Worm (Caenorhabditis elegans) whole organism, L1 larva: Measurements from ENCODE around the gene csn-4.

Experiments used
- C16A3.4 ChIP-seq: fragments of 150-350 bp; optimal IDR thresholded peaks from 2 replicates; lab custom pipeline; 2014; ENCODE audit warnings: missing biosample characterization, missing genetic modification characterization
- F16B12.6 ChIP-seq: fragments of 150-350 bp; optimal IDR thresholded peaks from 2 replicates; lab custom pipeline; 2014; ENCODE audit warnings: missing biosample characterization, missing genetic modification characterization
- aha-1 ChIP-seq: fragments of 150-350 bp; optimal IDR thresholded peaks from 2 replicates; lab custom pipeline; 2014; ENCODE audit warnings: missing biosample characterization, missing genetic modification characterization
- alr-1 ChIP-seq: fragments of 200-800 bp; sonication (Bioruptor generic); optimal IDR thresholded peaks from 2 replicates; lab custom pipeline; 2018; ENCODE audit warnings: borderline replicate concordance, mild to moderate bottlenecking, missing genetic modification characterization, missing compliant biosample characterization
- aly-2 ChIP-seq: fragments of 150-350 bp; optimal IDR thresholded peaks from 2 replicates; lab custom pipeline; 2014; ENCODE audit warnings: missing biosample characterization, missing genetic modification characterization
- ceh-88 ChIP-seq: fragments of 200-800 bp; sonication (Bioruptor generic); IDR thresholded peaks from 2 replicates; pipeline ENCODE4 v1.3.6; 2022; ENCODE audit warnings: missing genetic modification characterization, missing compliant biosample characterization
- dsc-1 ChIP-seq: sonication (generic microtip); optimal IDR thresholded peaks from 2 replicates; lab custom pipeline; 2016; ENCODE audit warnings: mild to moderate bottlenecking, missing genetic modification characterization, missing compliant biosample characterization
- efl-1 ChIP-seq, 4 experiments: fragments of 150-350 bp; optimal IDR thresholded peaks in 3 of 4; peaks in 1 of 4; 1 replicate in 1 of 4; 2 replicates in 3 of 4; lab custom pipeline; 2014; ENCODE audit warnings: missing biosample characterization in 2 of 4, missing genetic modification characterization in 2 of 4, missing genetic modification reagents in 2 of 4
- egl-13 ChIP-seq: sonication (generic microtip); optimal IDR thresholded peaks from 2 replicates; lab custom pipeline; 2016; ENCODE audit warnings: missing genotype, missing genetic modification reagents, missing genetic modification characterization, missing compliant biosample characterization
- elt-2 ChIP-seq: sonication (generic microtip); optimal IDR thresholded peaks from 2 replicates; lab custom pipeline; 2016; ENCODE audit warnings: missing genetic modification characterization, mild to moderate bottlenecking, inconsistent platforms, missing compliant biosample characterization, missing genetic modification reagents
- elt-3 ChIP-seq, 6 experiments: fragments of 150-350 bp in 1 of 6; sonication (generic microtip); optimal IDR thresholded peaks; 2 replicates each; lab custom pipeline; 2017 to 2018; ENCODE audit warnings: missing biosample characterization in 6 of 6, missing genetic modification characterization in 6 of 6, inconsistent platforms in 1 of 6
- fkh-10 ChIP-seq: sonication (generic microtip); optimal IDR thresholded peaks from 2 replicates; lab custom pipeline; 2017; ENCODE audit warnings: missing biosample characterization, missing genetic modification reagents, missing genetic modification characterization
- fkh-4 ChIP-seq: sonication (generic microtip); optimal IDR thresholded peaks from 2 replicates; lab custom pipeline; 2016; ENCODE audit warnings: missing compliant biosample characterization, missing genetic modification characterization, borderline replicate concordance
- fkh-8 ChIP-seq: sonication (generic microtip); optimal IDR thresholded peaks from 2 replicates; lab custom pipeline; 2016; ENCODE audit warnings: mild to moderate bottlenecking, missing genetic modification characterization, missing compliant biosample characterization
- fos-1 ChIP-seq: fragments of 150-350 bp; optimal IDR thresholded peaks from 2 replicates; lab custom pipeline; 2014; ENCODE audit warnings: missing biosample characterization, missing genetic modification characterization
- grh-1 ChIP-seq: fragments of 200-800 bp; sonication (Bioruptor generic); IDR thresholded peaks from 2 replicates; pipeline ENCODE4 v1.3.6; 2022; ENCODE audit warnings: missing genetic modification reagents, missing genetic modification characterization, missing compliant biosample characterization
- hlh-4 ChIP-seq: sonication (generic microtip); optimal IDR thresholded peaks from 2 replicates; lab custom pipeline; 2016; ENCODE audit warnings: mild to moderate bottlenecking, missing genetic modification characterization, missing compliant biosample characterization
- hpl-2 ChIP-seq: fragments of 150-350 bp; optimal IDR thresholded peaks from 2 replicates; lab custom pipeline; 2014; ENCODE audit warnings: missing biosample characterization, missing genetic modification reagents, missing genetic modification characterization
- lin-15B ChIP-seq: fragments of 150-350 bp; sonication (generic microtip); optimal IDR thresholded peaks from 3 replicates; lab custom pipeline; 2014; ENCODE audit warnings: missing biosample characterization, missing genetic modification characterization
- lir-3 ChIP-seq: sonication (generic microtip); optimal IDR thresholded peaks from 2 replicates; lab custom pipeline; 2016; ENCODE audit warnings: mild to moderate bottlenecking, missing genetic modification characterization, moderate library complexity, missing compliant biosample characterization; ENCODE audit not compliant: poor library complexity
- mab-9 ChIP-seq: fragments of 200-800 bp; sonication (Bioruptor generic); IDR thresholded peaks from 2 replicates; pipeline ENCODE4 v1.3.6; 2022; ENCODE audit warnings: missing genetic modification reagents, missing genetic modification characterization, missing compliant biosample characterization
- mdl-1 ChIP-seq, 2 experiments: fragments of 150-350 bp; optimal IDR thresholded peaks; 2 replicates each; lab custom pipeline; 2014 to 2017; ENCODE audit warnings: missing biosample characterization in 2 of 2, missing genetic modification characterization in 2 of 2, inconsistent platforms in 1 of 2
- mef-2 ChIP-seq: fragments of 150-350 bp; optimal IDR thresholded peaks from 2 replicates; lab custom pipeline; 2014; ENCODE audit warnings: missing biosample characterization, missing genetic modification characterization
- mep-1 ChIP-seq: fragments of 150-350 bp; optimal IDR thresholded peaks from 2 replicates; lab custom pipeline; 2014; ENCODE audit warnings: missing biosample characterization, missing genetic modification characterization
- nhr-71 ChIP-seq: sonication (generic microtip); optimal IDR thresholded peaks from 2 replicates; lab custom pipeline; 2016; ENCODE audit warnings: mild to moderate bottlenecking, missing genetic modification characterization, moderate library complexity, missing compliant biosample characterization
- nhr-76 ChIP-seq: sonication (generic microtip); optimal IDR thresholded peaks from 2 replicates; lab custom pipeline; 2017; ENCODE audit warnings: missing biosample characterization, missing genetic modification characterization
- nhr-77 ChIP-seq: fragments of 150-350 bp; optimal IDR thresholded peaks from 2 replicates; lab custom pipeline; 2014; ENCODE audit warnings: missing biosample characterization, missing genetic modification characterization
- nhr-84 ChIP-seq: sonication (generic microtip); optimal IDR thresholded peaks from 2 replicates; lab custom pipeline; 2017; ENCODE audit warnings: missing biosample characterization, missing genetic modification characterization
- pqm-1 ChIP-seq: sonication (generic microtip); optimal IDR thresholded peaks from 3 replicates; lab custom pipeline; 2017; ENCODE audit warnings: missing biosample characterization, missing genetic modification characterization
- rnt-1 ChIP-seq: sonication (generic microtip); optimal IDR thresholded peaks from 2 replicates; lab custom pipeline; 2016; ENCODE audit warnings: mild to moderate bottlenecking, missing genetic modification characterization, moderate library complexity, missing compliant biosample characterization
- sox-4 ChIP-seq: sonication (generic microtip); optimal IDR thresholded peaks from 2 replicates; lab custom pipeline; 2016; ENCODE audit warnings: missing genetic modification characterization, missing compliant biosample characterization
- swsn-7 ChIP-seq: sonication (generic microtip); optimal IDR thresholded peaks from 2 replicates; lab custom pipeline; 2016; ENCODE audit warnings: missing genetic modification characterization, missing compliant biosample characterization
- tbx-2 ChIP-seq: sonication (generic microtip); optimal IDR thresholded peaks from 2 replicates; lab custom pipeline; 2016; ENCODE audit warnings: missing genetic modification characterization, missing compliant biosample characterization
- unc-130 ChIP-seq: fragments of 150-350 bp; optimal IDR thresholded peaks from 2 replicates; lab custom pipeline; 2017; ENCODE audit warnings: missing biosample characterization, missing genetic modification characterization, inconsistent platforms
- unc-62 ChIP-seq: fragments of 150-350 bp; optimal IDR thresholded peaks from 2 replicates; lab custom pipeline; 2014; ENCODE audit warnings: missing biosample characterization, missing genetic modification reagents, missing genetic modification characterization
- unc-98 ChIP-seq: fragments of 200-800 bp; sonication (Bioruptor generic); IDR thresholded peaks from 2 replicates; pipeline ENCODE4 v1.3.6; 2022; ENCODE audit warnings: missing genetic modification characterization, missing compliant biosample characterization
- vab-15 ChIP-seq: sonication (generic microtip); optimal IDR thresholded peaks from 2 replicates; lab custom pipeline; 2017; ENCODE audit warnings: missing genotype, mild to moderate bottlenecking, missing genetic modification characterization, missing compliant biosample characterization
- xbp-1 ChIP-seq: sonication (generic microtip); optimal IDR thresholded peaks from 2 replicates; lab custom pipeline; 2016; ENCODE audit warnings: missing genetic modification characterization, missing compliant biosample characterization
- ztf-11 ChIP-seq, 2 experiments: sonication (generic microtip); optimal IDR thresholded peaks; 2 replicates each; lab custom pipeline; 2016 to 2017; ENCODE audit warnings: missing genetic modification characterization in 2 of 2, missing biosample characterization in 1 of 2, missing compliant biosample characterization in 1 of 2
- ztf-4 ChIP-seq: fragments of 150-350 bp; optimal IDR thresholded peaks from 2 replicates; lab custom pipeline; 2014; ENCODE audit warnings: missing biosample characterization, missing genetic modification characterization

Gene csn-4

ce11 chrIV:1123357-1123756, 36.5 kb upstream of the csn-4 start:
- TF ChIP-seq ceh-88 (no peak), efl-1 (optimal IDR thresholded peaks at IDR 0.05; lab: Kevin White, UChicago) (no peak), efl-1 (GFP tag; optimal IDR thresholded peaks at IDR 0.05 in 1 of 2; lab: Kevin White, UChicago) (peak in 1 of 2 experiments; percentile 19)

ce11 chrIV:1121511-1121910, 34.7 kb upstream of the csn-4 start:
- TF ChIP-seq ztf-4 (tag; lab: Kevin White, UChicago) (no peak), mdl-1 (tag; optimal IDR thresholded peaks at IDR 0.05; lab: Kevin White, UChicago) (no peak), nhr-77 (tag; lab: Kevin White, UChicago) (no peak), pqm-1 (tag; lab: Kevin White, UChicago) (no peak)
- TF ChIP-seq, all 84 proteins: peak for 0

DNA sequence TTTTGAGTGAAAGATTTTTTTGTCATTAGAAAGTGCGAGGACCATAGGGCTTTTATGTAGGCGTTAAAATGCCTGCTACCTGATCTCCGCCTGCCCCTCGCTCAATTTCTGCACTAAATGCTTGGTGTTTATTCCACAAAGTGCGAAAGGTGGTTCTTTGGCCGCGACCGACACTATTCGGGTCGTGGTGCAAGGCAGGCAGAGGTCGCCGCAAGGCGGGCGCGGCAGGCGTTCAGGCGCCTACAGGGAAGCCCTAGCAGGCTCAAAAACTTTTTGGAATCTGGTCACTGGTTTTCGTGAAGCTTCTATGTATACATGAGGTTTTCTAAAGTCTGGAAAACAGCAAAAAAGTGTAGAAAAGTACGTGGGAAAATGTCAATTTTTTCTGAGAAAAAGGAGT, 34.1 kb upstream of the csn-4 start:
- TF ChIP-seq lir-3 (tag; lab: Kevin White, UChicago), result no peak
- TF ChIP-seq efl-1 (optimal IDR thresholded peaks at IDR 0.05; lab: Kevin White, UChicago), result no peak
- peak in 1 of 2 experiments; percentile 19 for TF ChIP-seq efl-1 (GFP tag; optimal IDR thresholded peaks at IDR 0.05 in 1 of 2; lab: Kevin White, UChicago)
- no peak for TF ChIP-seq unc-62
- no peak for TF ChIP-seq hlh-4 (tag; lab: Kevin White, UChicago)

DNA sequence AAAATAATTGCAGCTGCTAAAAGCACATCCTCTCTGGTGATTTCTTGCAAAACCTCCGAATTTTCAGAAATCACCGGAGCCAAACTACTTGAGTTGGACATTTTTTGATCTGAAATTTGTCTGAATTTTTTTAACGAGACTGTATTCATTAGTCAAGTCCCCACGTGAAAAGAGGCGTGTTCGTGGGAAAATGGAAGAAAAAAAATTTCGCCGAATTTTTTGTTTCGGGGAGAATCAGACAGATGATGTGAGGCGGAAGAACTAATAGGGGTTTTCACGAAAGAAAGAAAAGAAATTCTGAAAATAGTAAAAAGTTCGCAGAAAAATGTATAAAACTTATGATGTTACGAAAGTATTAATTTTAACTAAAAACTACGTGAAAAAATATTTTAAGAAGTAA, 31.8 kb upstream of the csn-4 start, which contains the start of gene srx-13:
srx-13 (minus strand) TSS at position 101 of the 400 bp plus-strand sequence.
- TF ChIP-seq fkh-8 (tag; lab: Kevin White, UChicago) (peak; percentile 63), aha-1 (tag; lab: Kevin White, UChicago) (no peak)

DNA sequence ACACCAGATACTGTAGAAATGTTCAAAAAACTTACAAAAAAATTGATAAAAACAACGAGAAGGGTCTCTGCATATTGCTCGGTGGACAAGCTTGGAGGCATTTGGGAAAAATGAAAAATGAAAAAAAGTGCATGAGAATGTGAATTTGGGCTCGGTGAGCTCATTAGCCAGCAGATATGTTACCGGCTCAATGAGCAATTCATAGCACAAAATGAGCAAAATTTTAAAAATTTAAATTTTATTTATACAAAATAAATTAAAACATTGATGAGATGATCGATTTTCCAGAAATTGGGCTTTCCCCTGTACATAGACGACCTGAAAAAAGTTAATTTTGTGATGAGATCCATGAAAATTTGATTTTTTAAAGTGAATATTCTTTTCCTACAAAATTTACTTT, 26.8 kb upstream of the csn-4 start, which contains the start of gene srx-14:
srx-14 (minus strand) TSS at position 101 of the 400 bp plus-strand sequence.
- TF ChIP-seq elt-3 (tag; optimal IDR thresholded peaks at IDR 0.05; lab: Kevin White, UChicago), result no peak
- TF ChIP-seq vab-15 (tag; lab: Kevin White, UChicago), result no peak
- TF ChIP-seq nhr-77 (tag; lab: Kevin White, UChicago), result no peak

- peak; percentile 19 for TF ChIP-seq dsc-1 (tag; lab: Kevin White, UChicago)
- TF ChIP-seq rnt-1 (tag; lab: Kevin White, UChicago), result peak; percentile 42
- peak; percentile 12 for TF ChIP-seq nhr-71 (tag; lab: Kevin White, UChicago)
- TF ChIP-seq C16A3.4 (tag; lab: Kevin White, UChicago), result no peak
- no peak for TF ChIP-seq fkh-8 (tag; lab: Kevin White, UChicago)
- no peak for TF ChIP-seq xbp-1 (tag; lab: Kevin White, UChicago)
- TF ChIP-seq grh-1 (GFP tag; lab: Robert Waterston, UW), result no peak
- TF ChIP-seq mab-9 (GFP tag; lab: Robert Waterston, UW), result no peak
- TF ChIP-seq, all 84 proteins: peak for 3
Observed at ce11 chrIV:1110999-1111398, 24.2 kb upstream of the csn-4 start.

- TF ChIP-seq egl-13 (no peak), fkh-10 (no peak), fos-1 (tag; lab: Kevin White, UChicago) (peak; percentile 12), nhr-76 (tag; lab: Kevin White, UChicago) (no peak), aly-2 (tag; lab: Kevin White, UChicago) (no peak), lir-3 (tag; lab: Kevin White, UChicago) (no peak), tbx-2 (peak; percentile 32), lin-15B (no peak), swsn-7 (peak; percentile 50), F16B12.6 (tag; lab: Kevin White, UChicago) (no peak), mep-1 (tag; lab: Kevin White, UChicago) (no peak), ztf-11 (tag; optimal IDR thresholded peaks at IDR 0.05; lab: Kevin White, UChicago) (no peak), alr-1 (tag; lab: Kevin White, UChicago) (no peak), hpl-2 (GFP tag; lab: Kevin White, UChicago) (no peak), sox-4 (no peak), hlh-4 (tag; lab: Kevin White, UChicago) (no peak), fkh-4 (tag; lab: Kevin White, UChicago) (no peak), unc-130 (peak; percentile 44), nhr-84 (no peak), elt-2 (tag; lab: Kevin White, UChicago) (no peak), mef-2 (no peak), unc-98 (GFP tag; lab: Robert Waterston, UW) (no peak)
Observed at ce11 chrIV:1108030-1108429, 21.2 kb upstream of the csn-4 start.
